Fruit fly (Drosophila melanogaster) Kc167 (cell line): ENCODE measurements around the gene CG5070.

Experiments
- Myc ChIP-seq: fragments of >200 bp; optimal IDR thresholded peaks from 2 replicates; lab custom pipeline; 2017; ENCODE audit warnings: missing external identifiers
- Sin3A ChIP-seq: fragments of >200 bp; optimal IDR thresholded peaks from 2 replicates; lab custom pipeline; 2018; ENCODE audit warnings: missing external identifiers
- h ChIP-seq: fragments of >200 bp; optimal IDR thresholded peaks from 3 replicates; lab custom pipeline; 2018; ENCODE audit warnings: missing external identifiers
- insv ChIP-seq: fragments of >200 bp; optimal IDR thresholded peaks from 3 replicates; lab custom pipeline; 2018; ENCODE audit warnings: missing external identifiers
- psq ChIP-seq: fragments of >200 bp; optimal IDR thresholded peaks from 2 replicates; lab custom pipeline; 2017; ENCODE audit warnings: missing external identifiers
- ttk ChIP-seq: sonication (Bioruptor generic); optimal IDR thresholded peaks from 2 replicates; lab custom pipeline; 2017; ENCODE audit warnings: missing external identifiers

dm6 chrX:17178484-17178921 lies 24.4 kb upstream of the CG5070 start:
- TF ChIP-seq Myc (lab: Kevin White, UChicago): no peak
- TF ChIP-seq ttk: no peak
- no peak for TF ChIP-seq h (lab: Kevin White, UChicago)
- no peak for TF ChIP-seq Sin3A (lab: Kevin White, UChicago)
- no peak for TF ChIP-seq psq (lab: Kevin White, UChicago)
- no peak for TF ChIP-seq insv (lab: Kevin White, UChicago)
